Fruit fly (Drosophila melanogaster) whole organism, embryonic: ENCODE measurements around the gene Dph5.

Source experiments
- Atf-2 ChIP-seq: fragments of 200-800 bp; sonication (Bioruptor generic); optimal IDR thresholded peaks from 2 replicates; lab custom pipeline; 2016; ENCODE audit warnings: missing biosample characterization, missing genetic modification characterization
- CG11504 ChIP-seq: fragments of 200-800 bp; sonication (Bioruptor generic); optimal IDR thresholded peaks from 3 replicates; lab custom pipeline; 2019; ENCODE audit warnings: missing biosample characterization, mild to moderate bottlenecking, missing genetic modification characterization, moderate library complexity
- CG13287 ChIP-seq: fragments of 200-800 bp; sonication (Bioruptor generic); IDR thresholded peaks from 2 replicates; pipeline ENCODE4 v1.3.6; 2022; ENCODE audit warnings: missing biosample characterization, missing genetic modification characterization; ENCODE audit not compliant: partially characterized antibody
- CG15514 ChIP-seq: fragments of 200-800 bp; sonication (Bioruptor generic); optimal IDR thresholded peaks from 3 replicates; lab custom pipeline; 2017; ENCODE audit warnings: missing biosample characterization, missing genetic modification characterization, mild to moderate bottlenecking, moderate library complexity, missing genetic modification reagents
- CG2116 ChIP-seq: fragments of 200-800 bp; sonication (Bioruptor generic); optimal IDR thresholded peaks from 3 replicates; lab custom pipeline; 2018; ENCODE audit warnings: missing biosample characterization, mild to moderate bottlenecking, missing genetic modification characterization
- CG2678 ChIP-seq: fragments of 200-800 bp; sonication (Bioruptor generic); optimal IDR thresholded peaks from 3 replicates; lab custom pipeline; 2019; ENCODE audit warnings: missing biosample characterization, mild to moderate bottlenecking, missing genetic modification characterization, moderate library complexity
- CG3065 ChIP-seq: fragments of 200-800 bp; sonication (Bioruptor generic); optimal IDR thresholded peaks from 2 replicates; lab custom pipeline; 2016; ENCODE audit warnings: missing biosample characterization, missing genetic modification characterization
- CG32772 ChIP-seq: fragments of 200-800 bp; sonication (Bioruptor generic); IDR thresholded peaks from 2 replicates; pipeline ENCODE4 v1.3.6; 2022; ENCODE audit warnings: missing biosample characterization, missing genetic modification characterization
- CG34224 ChIP-seq: fragments of 200-800 bp; sonication (Bioruptor generic); IDR thresholded peaks from 3 replicates; pipeline ENCODE4 v1.3.6; 2022; ENCODE audit warnings: missing biosample characterization, missing genetic modification characterization; ENCODE audit not compliant: partially characterized antibody
- CG4404 ChIP-seq: fragments of 200-800 bp; sonication (Bioruptor generic); IDR thresholded peaks from 2 replicates; pipeline ENCODE4 v1.3.6; 2022; ENCODE audit warnings: missing biosample characterization, missing genetic modification characterization
- CG4424 ChIP-seq: fragments of 200-800 bp; sonication (Bioruptor generic); optimal IDR thresholded peaks from 3 replicates; lab custom pipeline; 2016; ENCODE audit warnings: missing biosample characterization, missing genetic modification characterization
- CG6854 ChIP-seq: fragments of 200-800 bp; sonication (Bioruptor generic); optimal IDR thresholded peaks from 3 replicates; lab custom pipeline; 2017; ENCODE audit warnings: missing biosample characterization, mild to moderate bottlenecking, missing genetic modification characterization
- CG7987 ChIP-seq: fragments of 200-800 bp; sonication (Bioruptor generic); optimal IDR thresholded peaks from 2 replicates; lab custom pipeline; 2018; ENCODE audit warnings: missing biosample characterization, mild to moderate bottlenecking, missing genetic modification characterization, moderate library complexity
- CG8089 ChIP-seq: fragments of 200-800 bp; sonication (Bioruptor generic); optimal IDR thresholded peaks from 3 replicates; lab custom pipeline; 2016; ENCODE audit warnings: missing biosample characterization, missing genetic modification characterization
- CG8924 ChIP-seq: fragments of 200-800 bp; optimal IDR thresholded peaks from 3 replicates; lab custom pipeline; 2019; ENCODE audit warnings: missing biosample characterization, mild to moderate bottlenecking, missing genetic modification characterization, moderate library complexity
- Dad ChIP-seq: fragments of 200-800 bp; sonication (Bioruptor generic); optimal IDR thresholded peaks from 3 replicates; lab custom pipeline; 2016; ENCODE audit warnings: missing biosample characterization, missing genetic modification characterization
- Deaf1 ChIP-seq: fragments of 200-800 bp; optimal IDR thresholded peaks from 3 replicates; lab custom pipeline; 2019; ENCODE audit warnings: missing biosample characterization, mild to moderate bottlenecking, missing genetic modification characterization, moderate library complexity
- E2f1 ChIP-seq: fragments of 200-800 bp; sonication (Bioruptor generic); IDR thresholded peaks from 2 replicates; pipeline ENCODE4 v1.3.6; 2022; ENCODE audit warnings: missing biosample characterization, missing genetic modification characterization
- Fer3 ChIP-seq: fragments of 200-800 bp; sonication (Bioruptor generic); optimal IDR thresholded peaks from 2 replicates; lab custom pipeline; 2018; ENCODE audit warnings: missing biosample characterization, mild to moderate bottlenecking, missing genetic modification characterization, moderate library complexity
- HHEX ChIP-seq: fragments of 200-800 bp; sonication (Bioruptor generic); optimal IDR thresholded peaks from 3 replicates; lab custom pipeline; 2017; ENCODE audit warnings: missing biosample characterization, mild to moderate bottlenecking, missing genetic modification characterization, missing genetic modification reagents
- HLH54F ChIP-seq: fragments of 200-800 bp; sonication (Bioruptor generic); optimal IDR thresholded peaks from 3 replicates; lab custom pipeline; 2016; ENCODE audit warnings: missing biosample characterization, missing genetic modification characterization
- MBD-R2 ChIP-seq: fragments of 200-800 bp; sonication (Bioruptor generic); IDR thresholded peaks from 2 replicates; pipeline ENCODE4 v1.3.6; 2022; ENCODE audit warnings: missing biosample characterization, missing genetic modification characterization
- MTF-1 ChIP-seq: fragments of 200-800 bp; sonication (Bioruptor generic); optimal IDR thresholded peaks from 2 replicates; lab custom pipeline; 2018; ENCODE audit warnings: missing biosample characterization, mild to moderate bottlenecking, missing genetic modification characterization, borderline replicate concordance
- NC2β ChIP-seq: fragments of 200-800 bp; sonication (Bioruptor generic); optimal IDR thresholded peaks from 2 replicates; lab custom pipeline; 2016; ENCODE audit warnings: missing biosample characterization, missing genetic modification characterization
- Sry-β ChIP-seq: fragments of 200-800 bp; sonication (Bioruptor generic); optimal IDR thresholded peaks from 2 replicates; lab custom pipeline; 2018; ENCODE audit warnings: missing biosample characterization, mild to moderate bottlenecking, missing genetic modification characterization, moderate library complexity
- Tbp ChIP-seq: fragments of >200 bp; optimal IDR thresholded peaks from 2 replicates; lab custom pipeline; 2018; ENCODE audit warnings: missing biosample characterization, missing genetic modification characterization
- abd-A ChIP-seq: fragments of 200-800 bp; sonication (Bioruptor generic); optimal IDR thresholded peaks from 3 replicates; lab custom pipeline; 2019; ENCODE audit warnings: missing biosample characterization, mild to moderate bottlenecking, missing genetic modification characterization, moderate library complexity
- amos ChIP-seq: fragments of 200-800 bp; sonication (Bioruptor generic); IDR thresholded peaks from 2 replicates; pipeline ENCODE4 v1.3.6; 2022; ENCODE audit warnings: missing biosample characterization, missing genetic modification characterization; ENCODE audit not compliant: partially characterized antibody
- aop ChIP-seq: fragments of 200-800 bp; sonication (Bioruptor generic); IDR thresholded peaks from 2 replicates; pipeline ENCODE4 v1.3.6; 2022; ENCODE audit warnings: missing biosample characterization, missing genetic modification characterization
- bcd ChIP-seq: fragments of 200-800 bp; sonication (Bioruptor generic); optimal IDR thresholded peaks from 2 replicates; lab custom pipeline; 2017; ENCODE audit warnings: missing biosample characterization, mild to moderate bottlenecking, missing genetic modification characterization
- bsh ChIP-seq, 2 experiments: fragments of 200-800 bp; sonication (Bioruptor generic); optimal IDR thresholded peaks; 2 replicates each; lab custom pipeline; 2017 to 2018; ENCODE audit warnings: mild to moderate bottlenecking in 2 of 2, missing biosample characterization in 2 of 2, missing genetic modification characterization in 2 of 2, moderate library complexity in 1 of 2
- btn ChIP-seq: fragments of 200-800 bp; sonication (Bioruptor generic); optimal IDR thresholded peaks from 2 replicates; lab custom pipeline; 2016; ENCODE audit warnings: missing biosample characterization, missing genetic modification characterization
- dmrt99B ChIP-seq: fragments of 200-800 bp; sonication (Bioruptor generic); optimal IDR thresholded peaks from 2 replicates; lab custom pipeline; 2018; ENCODE audit warnings: missing biosample characterization, mild to moderate bottlenecking, missing genetic modification characterization, moderate library complexity
- ewg ChIP-seq: fragments of 200-800 bp; sonication (Bioruptor generic); optimal IDR thresholded peaks from 3 replicates; lab custom pipeline; 2017; ENCODE audit warnings: mild to moderate bottlenecking, missing biosample characterization, missing genetic modification reagents, missing genetic modification characterization
- ftz-f1 ChIP-seq: fragments of 200-800 bp; sonication (Bioruptor generic); optimal IDR thresholded peaks from 2 replicates; lab custom pipeline; 2016; ENCODE audit warnings: missing biosample characterization, missing genetic modification characterization
- hb ChIP-seq: fragments of 200-800 bp; sonication (Bioruptor generic); IDR thresholded peaks from 3 replicates; pipeline ENCODE4 v1.3.6; 2022; ENCODE audit warnings: missing biosample characterization, missing genetic modification characterization; ENCODE audit not compliant: partially characterized antibody
- lab ChIP-seq: fragments of 200-800 bp; sonication (Bioruptor generic); optimal IDR thresholded peaks from 3 replicates; lab custom pipeline; 2017; ENCODE audit warnings: missing biosample characterization, missing genetic modification characterization, mild to moderate bottlenecking, moderate library complexity, missing genetic modification reagents
- mam ChIP-seq: fragments of 200-800 bp; sonication (Bioruptor generic); optimal IDR thresholded peaks from 3 replicates; lab custom pipeline; 2016; ENCODE audit warnings: missing biosample characterization, missing genetic modification characterization
- otp ChIP-seq: fragments of 200-800 bp; sonication (Bioruptor generic); IDR thresholded peaks from 3 replicates; pipeline ENCODE4, ENCODE4 v1.3.6; 2022; ENCODE audit warnings: missing biosample characterization, missing genetic modification characterization
- psq ChIP-seq: fragments of 200-800 bp; sonication (Bioruptor generic); optimal IDR thresholded peaks from 2 replicates; lab custom pipeline; 2017; ENCODE audit warnings: missing biosample characterization, missing genetic modification characterization
- schlank ChIP-seq: fragments of 200-800 bp; sonication (Bioruptor generic); optimal IDR thresholded peaks from 2 replicates; lab custom pipeline; 2018; ENCODE audit warnings: missing biosample characterization, mild to moderate bottlenecking, missing genetic modification characterization
- shn ChIP-seq: fragments of 200-800 bp; sonication (Bioruptor generic); optimal IDR thresholded peaks from 3 replicates; lab custom pipeline; 2016; ENCODE audit warnings: missing biosample characterization, missing genetic modification characterization
- sim ChIP-seq: fragments of 200-800 bp; sonication (Bioruptor generic); IDR thresholded peaks from 2 replicates; pipeline ENCODE4 v1.3.6; 2022; ENCODE audit warnings: missing biosample characterization, missing genetic modification characterization
- slbo ChIP-seq: fragments of 200-800 bp; sonication (Bioruptor generic); IDR thresholded peaks from 2 replicates; pipeline ENCODE4 v1.3.6; 2022; ENCODE audit warnings: missing biosample characterization, missing genetic modification characterization
- sna ChIP-seq: fragments of 200-800 bp; sonication (Bioruptor generic); IDR thresholded peaks from 2 replicates; pipeline ENCODE4 v1.3.6; 2022; ENCODE audit warnings: missing biosample characterization, missing genetic modification characterization; ENCODE audit not compliant: partially characterized antibody
- so ChIP-seq: fragments of 200-800 bp; sonication (Bioruptor generic); IDR thresholded peaks from 3 replicates; pipeline ENCODE4 v1.3.6; 2022; ENCODE audit warnings: missing biosample characterization, missing genetic modification characterization
- tap ChIP-seq: fragments of 200-800 bp; optimal IDR thresholded peaks from 3 replicates; lab custom pipeline; 2019; ENCODE audit warnings: missing biosample characterization, mild to moderate bottlenecking, missing genetic modification characterization, moderate library complexity
- usp ChIP-seq: fragments of >200 bp; optimal IDR thresholded peaks from 2 replicates; lab custom pipeline; 2017; ENCODE audit warnings: missing biosample characterization, missing genetic modification characterization
- wor ChIP-seq: fragments of 200-800 bp; sonication (Bioruptor generic); IDR thresholded peaks from 2 replicates; pipeline ENCODE4 v1.3.6; 2022; ENCODE audit warnings: missing biosample characterization, missing genetic modification characterization
- yki ChIP-seq: fragments of >200 bp; optimal IDR thresholded peaks from 3 replicates; lab custom pipeline; 2018
- zen2 ChIP-seq: fragments of 200-800 bp; sonication (Bioruptor generic); IDR thresholded peaks from 3 replicates; pipeline ENCODE4 v1.3.6; 2022; ENCODE audit warnings: missing biosample characterization, missing genetic modification characterization; ENCODE audit not compliant: partially characterized antibody

Dph5 gene

dm6 chr3R:22624737-22625136 is 41.7 kb upstream of the Dph5 start (continued):
- TF ChIP-seq mam (GFP tag; lab: Kevin White, UChicago) (peak; percentile 56), hb (GFP tag; lab: Robert Waterston, UW) (no peak), lab (GFP tag; lab: Kevin White, UChicago) (no peak), Tbp (GFP tag; lab: Kevin White, UChicago) (no peak), Deaf1 (tag; lab: Kevin White, UChicago) (no peak), CG32772 (GFP tag; lab: Robert Waterston, UW) (peak; percentile 67), Sry-β (GFP tag; lab: Kevin White, UChicago) (no peak), Dad (GFP tag; lab: Kevin White, UChicago) (peak; percentile 10), shn (GFP tag; lab: Kevin White, UChicago) (no peak), ftz-f1 (GFP tag; lab: Kevin White, UChicago) (no peak), MBD-R2 (GFP tag; lab: Robert Waterston, UW) (peak; percentile 25; the same call in 1 of the 2 replicates), sna (GFP tag; lab: Robert Waterston, UW) (no peak), wor (GFP tag; lab: Robert Waterston, UW) (peak; percentile 49; the same call in 1 of the 2 replicates), MTF-1 (GFP tag; lab: Kevin White, UChicago) (no peak), CG2678 (no peak), zen2 (GFP tag; lab: Robert Waterston, UW) (no peak), otp (peak; percentile 81; the same call in 2 of the 3 replicates), amos (no peak), aop (GFP tag; lab: Robert Waterston, UW) (no peak), schlank (tag; lab: Kevin White, UChicago) (no peak), HHEX (GFP tag; lab: Kevin White, UChicago) (peak; percentile 26), psq (no peak), NC2β (GFP tag; lab: Kevin White, UChicago) (peak; percentile 30), bcd (GFP tag; lab: Kevin White, UChicago) (peak; percentile 59), CG4404 (GFP tag; lab: Robert Waterston, UW) (0 out of 2 replicates have a peak, but pooled peaks have one; percentile 35), dmrt99B (peak; percentile 87), btn (GFP tag; lab: Kevin White, UChicago) (peak; percentile 39), abd-A (tag; lab: Kevin White, UChicago) (no peak), CG8089 (peak; percentile 44), yki (lab: Kevin White, UChicago) (no peak), bsh (GFP tag; optimal IDR thresholded peaks at IDR 0.05; lab: Kevin White, UChicago) (peak; percentile 47 to 71), tap (no peak), CG4424 (GFP tag; lab: Kevin White, UChicago) (peak; percentile 77), CG7987 (no peak), HLH54F (peak; percentile 29), CG2116 (GFP tag; lab: Kevin White, UChicago) (no peak), usp (GFP tag; lab: Kevin White, UChicago) (no peak), sim (peak; percentile 30; the same call in 1 of the 2 replicates), Atf-2 (peak; percentile 26), CG8924 (tag; lab: Kevin White, UChicago) (peak; percentile 71), CG11504 (no peak), slbo (peak; percentile 77), CG3065 (GFP tag; lab: Kevin White, UChicago) (no peak), CG34224 (GFP tag; lab: Robert Waterston, UW) (no peak), CG13287 (GFP tag; lab: Robert Waterston, UW) (no peak), ewg (GFP tag; lab: Kevin White, UChicago) (peak; percentile 45), E2f1 (GFP tag; lab: Robert Waterston, UW) (peak; percentile 33), Fer3 (tag; lab: Kevin White, UChicago) (peak; percentile 50), CG6854 (no peak), so (GFP tag; lab: Robert Waterston, UW) (peak; percentile 77; the same call in 2 of the 3 replicates), CG15514 (peak; percentile 43)
